Worm (Caenorhabditis elegans) whole organism, late embryonic: ENCODE measurements around the gene spon-1.
"Not testable (repeated sequence)": the region's sequence is repeated elsewhere in the genome, so short reads cannot be mapped to it uniquely, and the experiment has no call there.

Experiments
- T23F11.4 ChIP-seq: fragments of 200-800 bp; sonication (Bioruptor generic); optimal IDR thresholded peaks from 2 replicates; lab custom pipeline; 2018; ENCODE audit warnings: mild to moderate bottlenecking, missing genetic modification characterization, missing compliant biosample characterization
- Y22D7AL.16 ChIP-seq: sonication (generic microtip); optimal IDR thresholded peaks from 2 replicates; lab custom pipeline; 2016; ENCODE audit warnings: missing genetic modification characterization, missing compliant biosample characterization
- ama-1 ChIP-seq: fragments of 150-350 bp; optimal IDR thresholded peaks from 2 replicates; lab custom pipeline; 2014
- ceh-48 ChIP-seq: sonication (generic microtip); optimal IDR thresholded peaks from 2 replicates; lab custom pipeline; 2016; ENCODE audit warnings: missing genetic modification characterization, inconsistent platforms, missing compliant biosample characterization
- fkh-10 ChIP-seq: fragments of 150-350 bp; optimal IDR thresholded peaks from 2 replicates; lab custom pipeline; 2014; ENCODE audit warnings: missing biosample characterization, missing genetic modification reagents, missing genetic modification characterization
- hlh-6 ChIP-seq: sonication (generic microtip); optimal IDR thresholded peaks from 2 replicates; lab custom pipeline; 2016; ENCODE audit warnings: missing genotype, missing genetic modification characterization, missing compliant biosample characterization
- sox-4 ChIP-seq: sonication (generic microtip); optimal IDR thresholded peaks from 2 replicates; lab custom pipeline; 2017; ENCODE audit warnings: mild to moderate bottlenecking, missing genetic modification characterization, inconsistent platforms, missing compliant biosample characterization
- syd-9 ChIP-seq: sonication (generic microtip); optimal IDR thresholded peaks from 2 replicates; lab custom pipeline; 2016; ENCODE audit warnings: mild to moderate bottlenecking, missing genetic modification characterization, moderate library complexity, missing compliant biosample characterization
- ttx-3 ChIP-seq: sonication (generic microtip); optimal IDR thresholded peaks from 2 replicates; lab custom pipeline; 2016; ENCODE audit warnings: missing genetic modification reagents, missing genetic modification characterization, missing compliant biosample characterization
- unc-86 ChIP-seq: sonication (generic microtip); optimal IDR thresholded peaks from 2 replicates; lab custom pipeline; 2016; ENCODE audit warnings: missing genetic modification characterization, missing compliant biosample characterization

- not testable (repeated sequence) for TF ChIP-seq ama-1 (lab: Kevin White, UChicago); sox-4 (tag; lab: Kevin White, UChicago); ceh-48 (tag; lab: Kevin White, UChicago); syd-9 (tag; lab: Kevin White, UChicago); T23F11.4; ttx-3 (tag; lab: Kevin White, UChicago); unc-86 (tag; lab: Kevin White, UChicago); hlh-6 (tag; lab: Kevin White, UChicago); fkh-10 (GFP tag; lab: Kevin White, UChicago); Y22D7AL.16
Measured at ce11 chrII:7153095-7153494, 36.7 kb downstream of the spon-1 start.
